Fruit fly (Drosophila melanogaster) whole organism, embryonic: Measurements from ENCODE around the gene ago.

Source experiments
- Adf1 ChIP-seq: fragments of 200-800 bp; sonication (Bioruptor generic); IDR thresholded peaks from 2 replicates; pipeline ENCODE4 v1.3.6; 2022; ENCODE audit warnings: missing biosample characterization, missing genetic modification characterization
- Asciz ChIP-seq: fragments of 200-800 bp; sonication (Bioruptor generic); optimal IDR thresholded peaks from 2 replicates; lab custom pipeline; 2017; ENCODE audit warnings: missing biosample characterization, mild to moderate bottlenecking, missing genetic modification characterization, missing genetic modification reagents
- Awh ChIP-seq: fragments of 200-800 bp; sonication (Bioruptor generic); IDR thresholded peaks from 2 replicates; pipeline ENCODE4, ENCODE4 v1.3.6; 2022; ENCODE audit warnings: missing biosample characterization, missing genetic modification characterization
- Bteb2 ChIP-seq: fragments of 200-800 bp; sonication (Bioruptor generic); optimal IDR thresholded peaks from 2 replicates; lab custom pipeline; 2016; ENCODE audit warnings: missing biosample characterization, missing genetic modification characterization
- CG10321 ChIP-seq: fragments of 200-800 bp; sonication (Bioruptor generic); IDR thresholded peaks from 2 replicates; pipeline ENCODE4 v1.3.6; 2022; ENCODE audit warnings: missing biosample characterization, missing genetic modification characterization
- CG10543 ChIP-seq: fragments of 200-800 bp; sonication (Bioruptor generic); optimal IDR thresholded peaks from 3 replicates; lab custom pipeline; 2017; ENCODE audit warnings: missing biosample characterization, mild to moderate bottlenecking, missing genetic modification characterization, moderate library complexity
- CG15073 ChIP-seq: fragments of 200-800 bp; sonication (Bioruptor generic); optimal IDR thresholded peaks from 2 replicates; lab custom pipeline; 2016; ENCODE audit warnings: missing biosample characterization, missing genetic modification characterization
- CG15269 ChIP-seq: fragments of 200-800 bp; sonication (Bioruptor generic); optimal IDR thresholded peaks from 2 replicates; lab custom pipeline; 2018; ENCODE audit warnings: missing biosample characterization, mild to moderate bottlenecking, missing genetic modification characterization, moderate library complexity
- CG15514 ChIP-seq: fragments of 200-800 bp; sonication (Bioruptor generic); optimal IDR thresholded peaks from 3 replicates; lab custom pipeline; 2017; ENCODE audit warnings: missing biosample characterization, missing genetic modification characterization, mild to moderate bottlenecking, moderate library complexity, missing genetic modification reagents
- CG1792 ChIP-seq: fragments of 200-800 bp; sonication (Bioruptor generic); optimal IDR thresholded peaks from 2 replicates; lab custom pipeline; 2016; ENCODE audit warnings: missing biosample characterization, missing genetic modification characterization
- CG18476 ChIP-seq: fragments of 200-800 bp; sonication (Bioruptor generic); optimal IDR thresholded peaks from 2 replicates; lab custom pipeline; 2016; ENCODE audit warnings: missing biosample characterization, mild to moderate bottlenecking, missing genetic modification characterization
- CG18599 ChIP-seq: fragments of 200-800 bp; sonication (Bioruptor generic); optimal IDR thresholded peaks from 3 replicates; lab custom pipeline; 2017; ENCODE audit warnings: missing biosample characterization, missing genetic modification characterization, mild to moderate bottlenecking, moderate library complexity, missing genetic modification reagents
- CG2116 ChIP-seq: fragments of 200-800 bp; sonication (Bioruptor generic); optimal IDR thresholded peaks from 3 replicates; lab custom pipeline; 2018; ENCODE audit warnings: missing biosample characterization, mild to moderate bottlenecking, missing genetic modification characterization
- CG2875 ChIP-seq: fragments of 200-800 bp; sonication (Bioruptor generic); optimal IDR thresholded peaks from 2 replicates; lab custom pipeline; 2017; ENCODE audit warnings: missing biosample characterization, mild to moderate bottlenecking, missing genetic modification characterization, missing genetic modification reagents
- CG32532 ChIP-seq: fragments of 200-800 bp; sonication (Bioruptor generic); IDR thresholded peaks from 2 replicates; pipeline ENCODE4 v1.3.6; 2022; ENCODE audit warnings: missing biosample characterization, missing genetic modification characterization
- CG3995 ChIP-seq: fragments of 200-800 bp; sonication (Bioruptor generic); optimal IDR thresholded peaks from 3 replicates; lab custom pipeline; 2016; ENCODE audit warnings: missing biosample characterization, missing genetic modification characterization
- CG4328 ChIP-seq: fragments of 200-800 bp; sonication (Bioruptor generic); optimal IDR thresholded peaks from 3 replicates; lab custom pipeline; 2017; ENCODE audit warnings: missing biosample characterization, missing genetic modification reagents, missing genetic modification characterization
- CG4617 ChIP-seq: fragments of 200-800 bp; sonication (Bioruptor generic); optimal IDR thresholded peaks from 3 replicates; lab custom pipeline; 2016; ENCODE audit warnings: missing biosample characterization, missing genetic modification characterization, borderline replicate concordance
- CG7745 ChIP-seq: fragments of 200-800 bp; sonication (Bioruptor generic); optimal IDR thresholded peaks from 2 replicates; lab custom pipeline; 2018; ENCODE audit warnings: missing biosample characterization, mild to moderate bottlenecking, missing genetic modification characterization, moderate library complexity
- CG7987 ChIP-seq: fragments of 200-800 bp; sonication (Bioruptor generic); optimal IDR thresholded peaks from 2 replicates; lab custom pipeline; 2018; ENCODE audit warnings: missing biosample characterization, mild to moderate bottlenecking, missing genetic modification characterization, moderate library complexity
- CG8281 ChIP-seq: fragments of 200-800 bp; sonication (Bioruptor generic); optimal IDR thresholded peaks from 2 replicates; lab custom pipeline; 2018; ENCODE audit warnings: missing biosample characterization, mild to moderate bottlenecking, missing genetic modification characterization, moderate library complexity
- CG8290 ChIP-seq, 3 experiments: fragments of 200-800 bp; sonication (Bioruptor generic); optimal IDR thresholded peaks; 2 replicates each; lab custom pipeline; 2016 to 2019; ENCODE audit warnings: missing biosample characterization in 3 of 3, missing genetic modification characterization in 3 of 3, mild to moderate bottlenecking in 2 of 3, moderate library complexity in 1 of 3
- Camta ChIP-seq: fragments of 200-800 bp; sonication (Bioruptor generic); optimal IDR thresholded peaks from 2 replicates; lab custom pipeline; 2016; ENCODE audit warnings: missing biosample characterization, missing genetic modification characterization
- CrebB ChIP-seq: fragments of 200-800 bp; sonication (Bioruptor generic); optimal IDR thresholded peaks from 3 replicates; lab custom pipeline; 2018; ENCODE audit warnings: missing biosample characterization, mild to moderate bottlenecking, missing genetic modification characterization
- D ChIP-seq, 2 experiments: fragments of 200-800 bp in 1 of 2; fragments of >200 bp in 1 of 2; sonication (Bioruptor generic) in 1 of 2; optimal IDR thresholded peaks; 2 replicates in 1 of 2; 3 replicates in 1 of 2; lab custom pipeline; 2017; ENCODE audit warnings: mild to moderate bottlenecking in 1 of 2, missing biosample characterization in 1 of 2, missing genetic modification characterization in 1 of 2, missing genetic modification reagents in 1 of 2
- Deaf1 ChIP-seq: fragments of 200-800 bp; optimal IDR thresholded peaks from 3 replicates; lab custom pipeline; 2019; ENCODE audit warnings: missing biosample characterization, mild to moderate bottlenecking, missing genetic modification characterization, moderate library complexity
- Gug ChIP-seq: fragments of 200-800 bp; sonication (Bioruptor generic); IDR thresholded peaks from 4 replicates; pipeline ENCODE4 v1.3.6; 2022; ENCODE audit warnings: missing biosample characterization, missing genetic modification characterization
- HHEX ChIP-seq: fragments of 200-800 bp; sonication (Bioruptor generic); optimal IDR thresholded peaks from 3 replicates; lab custom pipeline; 2017; ENCODE audit warnings: missing biosample characterization, mild to moderate bottlenecking, missing genetic modification characterization, missing genetic modification reagents
- HLHmδ ChIP-seq: fragments of 200-800 bp; sonication (Bioruptor generic); optimal IDR thresholded peaks from 2 replicates; lab custom pipeline; 2018; ENCODE audit warnings: missing biosample characterization, mild to moderate bottlenecking, missing genetic modification characterization, moderate library complexity
- HmgZ ChIP-seq: fragments of 200-800 bp; sonication (Bioruptor generic); optimal IDR thresholded peaks from 2 replicates; lab custom pipeline; 2018; ENCODE audit warnings: missing biosample characterization, mild to moderate bottlenecking, missing genetic modification characterization
- Jarid2 ChIP-seq: fragments of 200-800 bp; sonication (Bioruptor generic); optimal IDR thresholded peaks from 3 replicates; lab custom pipeline; 2017; ENCODE audit warnings: mild to moderate bottlenecking, missing biosample characterization, missing genetic modification reagents, missing genetic modification characterization
- NfI ChIP-seq: fragments of 200-800 bp; sonication (Bioruptor generic); optimal IDR thresholded peaks from 3 replicates; lab custom pipeline; 2018; ENCODE audit warnings: missing biosample characterization, mild to moderate bottlenecking, missing genetic modification characterization, moderate library complexity
- Sox102F ChIP-seq: fragments of 200-800 bp; sonication (Bioruptor generic); optimal IDR thresholded peaks from 2 replicates; lab custom pipeline; 2018; ENCODE audit warnings: missing biosample characterization, mild to moderate bottlenecking, missing genetic modification characterization, moderate library complexity
- Xbp1 ChIP-seq: fragments of 200-800 bp; sonication (Bioruptor generic); optimal IDR thresholded peaks from 3 replicates; lab custom pipeline; 2016; ENCODE audit warnings: missing biosample characterization, mild to moderate bottlenecking, missing genetic modification characterization
- al ChIP-seq: fragments of 200-800 bp; sonication (Bioruptor generic); IDR thresholded peaks from 2 replicates; pipeline ENCODE4 v1.3.6; 2022; ENCODE audit warnings: missing biosample characterization, missing genetic modification characterization
- dan ChIP-seq: fragments of 200-800 bp; sonication (Bioruptor generic); IDR thresholded peaks from 2 replicates; pipeline ENCODE4 v1.3.6; 2022; ENCODE audit warnings: missing biosample characterization, missing genetic modification characterization
- danr ChIP-seq: fragments of 200-800 bp; sonication (Bioruptor generic); IDR thresholded peaks from 2 replicates; pipeline ENCODE4 v1.3.6; 2022; ENCODE audit warnings: missing biosample characterization, missing genetic modification characterization
- kah ChIP-seq: fragments of 200-800 bp; sonication (Bioruptor generic); optimal IDR thresholded peaks from 2 replicates; lab custom pipeline; 2018; ENCODE audit warnings: missing biosample characterization, mild to moderate bottlenecking, missing genetic modification characterization
- kni ChIP-seq: fragments of 200-800 bp; sonication (Bioruptor generic); optimal IDR thresholded peaks from 3 replicates; lab custom pipeline; 2017; ENCODE audit warnings: mild to moderate bottlenecking, missing biosample characterization, missing genetic modification reagents, missing genetic modification characterization
- odd ChIP-seq: fragments of 200-800 bp; sonication (Bioruptor generic); optimal IDR thresholded peaks from 2 replicates; lab custom pipeline; 2017; ENCODE audit warnings: missing biosample characterization, mild to moderate bottlenecking, missing genetic modification characterization
- peb ChIP-seq: fragments of 200-800 bp; sonication (Bioruptor generic); IDR thresholded peaks from 2 replicates; pipeline ENCODE4 v1.3.6; 2022; ENCODE audit warnings: missing biosample characterization, missing genetic modification characterization
- pho ChIP-seq: fragments of 200-800 bp; sonication (Bioruptor generic); optimal IDR thresholded peaks from 2 replicates; lab custom pipeline; 2016; ENCODE audit warnings: missing biosample characterization, missing genetic modification characterization
- row ChIP-seq: fragments of 200-800 bp; sonication (Bioruptor generic); IDR thresholded peaks from 3 replicates; pipeline ENCODE4 v1.3.6; 2022; ENCODE audit warnings: missing biosample characterization, missing genetic modification characterization
- schlank ChIP-seq: fragments of 200-800 bp; sonication (Bioruptor generic); optimal IDR thresholded peaks from 2 replicates; lab custom pipeline; 2018; ENCODE audit warnings: missing biosample characterization, mild to moderate bottlenecking, missing genetic modification characterization
- sna ChIP-seq: fragments of 200-800 bp; sonication (Bioruptor generic); IDR thresholded peaks from 2 replicates; pipeline ENCODE4 v1.3.6; 2022; ENCODE audit warnings: missing biosample characterization, missing genetic modification characterization; ENCODE audit not compliant: partially characterized antibody
- sob ChIP-seq: fragments of 200-800 bp; sonication (Bioruptor generic); IDR thresholded peaks from 2 replicates; pipeline ENCODE4 v1.3.6; 2022; ENCODE audit warnings: missing biosample characterization, missing genetic modification characterization
- stc ChIP-seq: fragments of 200-800 bp; sonication (Bioruptor generic); IDR thresholded peaks from 2 replicates; pipeline ENCODE4 v1.3.6; 2022; ENCODE audit warnings: missing biosample characterization, missing genetic modification characterization
- tna ChIP-seq: fragments of 200-800 bp; sonication (Bioruptor generic); IDR thresholded peaks from 2 replicates; pipeline ENCODE4 v1.3.6; 2022; ENCODE audit warnings: missing biosample characterization, missing genetic modification characterization; ENCODE audit not compliant: partially characterized antibody

Gene ago

dm6 chr3L:4221226-4221770 is 32.8 kb downstream of the ago start (continued):
- TF ChIP-seq Gug (GFP tag; lab: Robert Waterston, UW) (peak; percentile 4; the same call in 2 of the 4 replicates), CG7987 (GFP tag; lab: Kevin White, UChicago) (peak; percentile 35), sob (GFP tag; lab: Robert Waterston, UW) (no peak), CG7745 (tag; lab: Kevin White, UChicago) (peak; percentile 19), CG8290 (GFP tag; optimal IDR thresholded peaks at IDR 0.05; lab: Kevin White, UChicago) (no peak), CG8290 (tag; optimal IDR thresholded peaks at IDR 0.05; lab: Kevin White, UChicago) (peak in 1 of 2 experiments; percentile 86), NfI (GFP tag; lab: Kevin White, UChicago) (peak; percentile 34), CG4328 (GFP tag; lab: Kevin White, UChicago) (peak; percentile 45), Deaf1 (tag; lab: Kevin White, UChicago) (peak; percentile 97), kah (GFP tag; lab: Kevin White, UChicago) (no peak), Asciz (GFP tag; lab: Kevin White, UChicago) (no peak), CG1792 (GFP tag; lab: Kevin White, UChicago) (no peak), dan (GFP tag; lab: Robert Waterston, UW) (no peak), CG15514 (GFP tag; lab: Kevin White, UChicago) (peak; percentile 52), CG2875 (GFP tag; lab: Kevin White, UChicago) (no peak), CG18476 (GFP tag; lab: Kevin White, UChicago) (no peak), row (GFP tag; lab: Robert Waterston, UW) (peak; percentile 10; the same call in 1 of the 3 replicates), CrebB (tag; lab: Kevin White, UChicago) (peak; percentile 37), CG32532 (GFP tag; lab: Robert Waterston, UW) (peak; percentile 54; the same call in 1 of the 2 replicates), peb (no peak), danr (no peak), CG4617 (no peak), Adf1 (GFP tag; lab: Robert Waterston, UW) (peak; percentile 54), odd (GFP tag; lab: Kevin White, UChicago) (peak; percentile 0), Xbp1 (GFP tag; lab: Kevin White, UChicago) (no peak), HHEX (peak; percentile 4), Jarid2 (no peak), tna (GFP tag; lab: Robert Waterston, UW) (0 out of 2 replicates have a peak, but pooled peaks have one; percentile 7), kni (GFP tag; lab: Kevin White, UChicago) (peak; percentile 13), Sox102F (GFP tag; lab: Kevin White, UChicago) (no peak), pho (GFP tag; lab: Kevin White, UChicago) (no peak), CG10543 (GFP tag; lab: Kevin White, UChicago) (peak; percentile 97), CG15269 (tag; lab: Kevin White, UChicago) (peak; percentile 21), al (GFP tag; lab: Robert Waterston, UW) (no peak), CG10321 (GFP tag; lab: Robert Waterston, UW) (0 out of 2 replicates have a peak, but pooled peaks have one; percentile 11), CG8281 (tag; lab: Kevin White, UChicago) (no peak), CG2116 (GFP tag; lab: Kevin White, UChicago) (no peak), Awh (peak; percentile 65; the same call in 1 of the 2 replicates), CG15073 (GFP tag; lab: Kevin White, UChicago) (no peak), HLHmδ (GFP tag; lab: Kevin White, UChicago) (no peak), CG3995 (no peak), HmgZ (peak; percentile 64), CG18599 (GFP tag; lab: Kevin White, UChicago) (peak; percentile 26), schlank (tag; lab: Kevin White, UChicago) (peak; percentile 48), D (optimal IDR thresholded peaks at IDR 0.05; lab: Kevin White, UChicago) (no peak), D (GFP tag; optimal IDR thresholded peaks at IDR 0.05; lab: Kevin White, UChicago) (no peak), Camta (GFP tag; lab: Kevin White, UChicago) (no peak), Bteb2 (GFP tag; lab: Kevin White, UChicago) (no peak), stc (no peak), sna (GFP tag; lab: Robert Waterston, UW) (no peak)
